Fruit fly (Drosophila melanogaster): Measurements from ENCODE around the gene CG13950.

DNA sequence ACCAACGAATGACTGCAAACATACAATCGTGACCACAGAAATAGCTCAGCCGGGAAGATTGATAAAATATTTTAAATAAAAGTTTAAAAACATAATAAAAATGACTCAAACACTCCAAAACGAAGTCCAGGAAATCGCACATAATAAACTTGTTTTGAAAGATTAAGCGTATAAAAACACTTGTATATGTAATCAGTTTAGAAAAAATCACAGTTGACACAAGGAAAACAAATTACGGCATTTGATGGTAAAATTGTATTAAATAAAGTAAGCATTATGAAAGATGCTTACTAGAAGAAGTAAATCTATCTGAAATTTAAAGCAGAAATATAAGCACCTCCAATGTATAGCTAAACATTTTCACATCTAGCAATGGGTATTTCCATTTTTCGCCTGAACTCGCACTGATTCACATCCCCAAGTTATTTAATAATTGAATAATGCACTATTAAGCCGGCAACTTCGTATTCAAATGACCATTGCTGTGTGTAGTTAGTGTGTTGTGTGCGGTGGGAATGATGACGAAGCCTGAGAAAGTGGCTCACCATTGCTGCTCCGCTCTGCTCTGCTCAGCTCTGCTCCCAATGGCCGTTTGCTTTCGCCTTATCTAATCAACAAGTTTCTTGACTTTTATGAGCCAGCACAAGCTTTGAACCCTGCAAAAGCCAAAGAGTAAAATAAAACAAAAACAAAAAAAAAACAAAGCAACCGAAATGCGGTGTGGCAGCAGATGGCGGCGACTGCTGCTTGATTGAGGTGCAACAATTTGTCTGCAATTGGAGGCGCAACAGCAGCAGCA is 12.6 kb upstream of the CG13950 start:
- TF ChIP-seq Myc (optimal IDR thresholded peaks at IDR 0.05), result no peak
- no peak for TF ChIP-seq psq (optimal IDR thresholded peaks at IDR 0.05)
- no peak for TF ChIP-seq h (optimal IDR thresholded peaks at IDR 0.05)
- no peak for TF ChIP-seq insv (optimal IDR thresholded peaks at IDR 0.05)
